Worm (Caenorhabditis elegans) whole organism, L4/young adult: ENCODE data around the gene F11C1.10.

Source experiments
- W03F9.2 ChIP-seq: fragments of 150-350 bp; optimal IDR thresholded peaks from 2 replicates; lab custom pipeline; 2014; ENCODE audit warnings: missing biosample characterization, missing genetic modification characterization
- dao-5 ChIP-seq: sonication (generic microtip); optimal IDR thresholded peaks from 2 replicates; lab custom pipeline; 2016; ENCODE audit warnings: missing genotype, missing genetic modification characterization, moderate library complexity, missing compliant biosample characterization
- him-1 ChIP-seq: sonication (generic microtip); optimal IDR thresholded peaks from 2 replicates; lab custom pipeline; 2016; ENCODE audit warnings: missing genotype, missing genetic modification reagents, missing genetic modification characterization, missing compliant biosample characterization

- TF ChIP-seq him-1 (tag; lab: Kevin White, UChicago) = no peak
- TF ChIP-seq dao-5 (tag; lab: Kevin White, UChicago) = no peak
- no peak for TF ChIP-seq W03F9.2 (tag; lab: Kevin White, UChicago)
Observed at ce11 chrX:12937521-12937920, 39.4 kb upstream of the F11C1.10 start.
